Worm (Caenorhabditis elegans): ENCODE data around the gene W08F4.3.

ce11 chrII:591110-591509 lies 10.7 kb downstream of the W08F4.3 start, which contains the start of gene W08F4.10:
- TF ChIP-seq Y105C5A.15 (GFP tag; IDR thresholded peaks at IDR 0.05) (no peak), daf-12 (tag; optimal IDR thresholded peaks at IDR 0.05) (no peak), mxl-3 (GFP tag; optimal IDR thresholded peaks at IDR 0.05) (no peak), rbr-2 (tag; optimal IDR thresholded peaks at IDR 0.05) (no peak), F49E8.2 (tag; optimal IDR thresholded peaks at IDR 0.05; ENCODE audit: borderline replicate concordance) (no peak), ceh-82 (tag; optimal IDR thresholded peaks at IDR 0.05) (no peak), unc-39 (tag; optimal IDR thresholded peaks at IDR 0.05) (no peak), ZK546.5 (tag; optimal IDR thresholded peaks at IDR 0.05) (no peak), nhr-76 (tag; optimal IDR thresholded peaks at IDR 0.05) (no peak), snpc-4 (tag; optimal IDR thresholded peaks at IDR 0.05) (no peak), lin-39 (tag; optimal IDR thresholded peaks at IDR 0.05) (no peak), dmd-6 (GFP tag; IDR thresholded peaks at IDR 0.05) (no peak), pqm-1 (tag; optimal IDR thresholded peaks at IDR 0.05) (no peak), lin-1 (GFP tag; IDR thresholded peaks at IDR 0.05) (no peak)
